Fruit fly (Drosophila melanogaster) whole organism, wandering third instar larva: ENCODE data around the gene ham.

Experiments used
- CG32264 ChIP-seq: fragments of 200-800 bp; sonication (Bioruptor generic); optimal IDR thresholded peaks from 2 replicates; lab custom pipeline; 2016; ENCODE audit warnings: missing biosample characterization, missing genetic modification characterization
- CG9705 ChIP-seq: fragments of 200-800 bp; sonication (Bioruptor generic); optimal IDR thresholded peaks from 2 replicates; lab custom pipeline; 2018; ENCODE audit warnings: missing biosample characterization, mild to moderate bottlenecking, missing genetic modification characterization
- CrebA ChIP-seq: fragments of 200-800 bp; sonication (Bioruptor generic); optimal IDR thresholded peaks from 2 replicates; lab custom pipeline; 2016; ENCODE audit warnings: missing biosample characterization, mild to moderate bottlenecking, missing genetic modification characterization, borderline replicate concordance
- Dfd ChIP-seq: fragments of >200 bp; optimal IDR thresholded peaks from 2 replicates; lab custom pipeline; 2017; ENCODE audit warnings: missing biosample characterization, missing genetic modification characterization
- Dif ChIP-seq: fragments of 200-275, 200-300 bp; sonication (Bioruptor generic); optimal IDR thresholded peaks from 2 replicates; lab custom pipeline; 2018; ENCODE audit warnings: missing biosample characterization, missing genetic modification characterization; ENCODE audit not compliant: partially characterized antibody
- GATAd ChIP-seq: sonication (Bioruptor generic); optimal IDR thresholded peaks from 2 replicates; lab custom pipeline; 2016; ENCODE audit warnings: missing biosample characterization, missing genetic modification characterization
- HLH106 ChIP-seq: fragments of 200-800 bp; optimal IDR thresholded peaks from 3 replicates; lab custom pipeline; 2019; ENCODE audit warnings: missing biosample characterization, mild to moderate bottlenecking, missing genetic modification characterization, moderate library complexity
- Hnf4 ChIP-seq: fragments of 200-800 bp; sonication (Bioruptor generic); optimal IDR thresholded peaks from 2 replicates; lab custom pipeline; 2016; ENCODE audit warnings: missing biosample characterization, mild to moderate bottlenecking, missing genetic modification characterization
- Hr78 ChIP-seq: fragments of >200 bp; optimal IDR thresholded peaks from 2 replicates; lab custom pipeline; 2017; ENCODE audit warnings: missing biosample characterization, missing genetic modification characterization
- Hr83 ChIP-seq: fragments of 200-300 bp; sonication (Bioruptor generic); optimal IDR thresholded peaks from 2 replicates; lab custom pipeline; 2016; ENCODE audit warnings: missing biosample characterization, mild to moderate bottlenecking, missing genetic modification characterization, moderate library complexity; ENCODE audit not compliant: poor library complexity, severe bottlenecking
- Jra ChIP-seq: sonication (Bioruptor generic); optimal IDR thresholded peaks from 2 replicates; lab custom pipeline; 2016; ENCODE audit warnings: missing biosample characterization, missing genetic modification characterization
- Mio ChIP-seq: sonication (Bioruptor generic); optimal IDR thresholded peaks from 2 replicates; lab custom pipeline; 2016; ENCODE audit warnings: missing biosample characterization, missing genetic modification characterization
- N ChIP-seq: fragments of >200 bp; optimal IDR thresholded peaks from 2 replicates; lab custom pipeline; 2018; ENCODE audit warnings: missing biosample characterization, missing external identifiers, missing genetic modification characterization
- Rel ChIP-seq, 2 experiments: fragments of 200-800 bp; sonication (Bioruptor generic) in 1 of 2; optimal IDR thresholded peaks; 2 replicates in 1 of 2; 3 replicates in 1 of 2; lab custom pipeline; 2016 to 2019; ENCODE audit warnings: mild to moderate bottlenecking in 2 of 2, missing biosample characterization in 2 of 2, missing genetic modification characterization in 2 of 2, moderate library complexity in 1 of 2
- Sp1 ChIP-seq: fragments of 200-800 bp; sonication (Bioruptor generic); optimal IDR thresholded peaks from 3 replicates; lab custom pipeline; 2019; ENCODE audit warnings: missing biosample characterization, mild to moderate bottlenecking, missing genetic modification characterization, moderate library complexity
- Vsx2 ChIP-seq: fragments of 200-300, 225-300 bp; sonication (Bioruptor generic); optimal IDR thresholded peaks from 2 replicates; lab custom pipeline; 2018; ENCODE audit warnings: missing biosample characterization, missing genetic modification characterization; ENCODE audit not compliant: partially characterized antibody
- brk ChIP-seq: fragments of 200-800 bp; sonication (Bioruptor generic); optimal IDR thresholded peaks from 2 replicates; lab custom pipeline; 2016; ENCODE audit warnings: missing biosample characterization, mild to moderate bottlenecking, missing genetic modification characterization
- dl ChIP-seq, 2 experiments: fragments of 175-275, 200-275 bp in 1 of 2; fragments of 200-275 bp in 1 of 2; sonication (Bioruptor generic); optimal IDR thresholded peaks; lab custom pipeline; 2018; ENCODE audit warnings: mild to moderate bottlenecking in 2 of 2, missing biosample characterization in 2 of 2, missing genetic modification characterization in 2 of 2, moderate library complexity in 2 of 2; ENCODE audit not compliant: partially characterized antibody in 2 of 2, insufficient read depth in 1 of 2
- dmrt93B ChIP-seq: fragments of 200-800 bp; sonication (Bioruptor generic); optimal IDR thresholded peaks from 2 replicates; lab custom pipeline; 2018; ENCODE audit warnings: missing biosample characterization, mild to moderate bottlenecking, missing genetic modification characterization
- dsf ChIP-seq: sonication (Bioruptor generic); optimal IDR thresholded peaks from 2 replicates; lab custom pipeline; 2016; ENCODE audit warnings: missing biosample characterization, missing genetic modification characterization, borderline replicate concordance
- foxo ChIP-seq, 2 experiments: fragments of 200-800 bp; sonication (Bioruptor generic); optimal IDR thresholded peaks; 2 replicates in 1 of 2; 3 replicates in 1 of 2; lab custom pipeline; 2016 to 2017; ENCODE audit warnings: missing biosample characterization in 2 of 2, missing genetic modification characterization in 2 of 2
- fru ChIP-seq: fragments of 200-800 bp; sonication (Bioruptor generic); optimal IDR thresholded peaks from 3 replicates; lab custom pipeline; 2016; ENCODE audit warnings: missing biosample characterization, mild to moderate bottlenecking, missing genetic modification characterization
- h ChIP-seq: fragments of 200-800 bp; sonication (Bioruptor generic); optimal IDR thresholded peaks from 3 replicates; lab custom pipeline; 2016; ENCODE audit warnings: missing biosample characterization, mild to moderate bottlenecking, missing genetic modification characterization
- jim ChIP-seq: fragments of 175-275, 200-325 bp; sonication (Bioruptor generic); optimal IDR thresholded peaks from 2 replicates; lab custom pipeline; 2016; ENCODE audit warnings: missing biosample characterization, mild to moderate bottlenecking, missing genetic modification characterization
- lola ChIP-seq: fragments of >200 bp; optimal IDR thresholded peaks from 2 replicates; lab custom pipeline; 2017; ENCODE audit warnings: missing biosample characterization, missing genetic modification characterization
- pan ChIP-seq: fragments of >200 bp; optimal IDR thresholded peaks from 2 replicates; lab custom pipeline; 2017
- rgr ChIP-seq: fragments of 200-800 bp; sonication (Bioruptor generic); optimal IDR thresholded peaks from 3 replicates; lab custom pipeline; 2016; ENCODE audit warnings: missing biosample characterization, mild to moderate bottlenecking, missing genetic modification characterization
- sage ChIP-seq: fragments of 200-800 bp; sonication (Bioruptor generic); optimal IDR thresholded peaks from 2 replicates; lab custom pipeline; 2016; ENCODE audit warnings: missing biosample characterization, mild to moderate bottlenecking, missing genetic modification characterization
- sv ChIP-seq: fragments of 200-800 bp; sonication (Bioruptor generic); optimal IDR thresholded peaks from 3 replicates; lab custom pipeline; 2016; ENCODE audit warnings: missing biosample characterization, missing genetic modification characterization
- tai ChIP-seq: sonication (Bioruptor generic); optimal IDR thresholded peaks from 2 replicates; lab custom pipeline; 2016; ENCODE audit warnings: missing biosample characterization, missing genetic modification characterization
- usp ChIP-seq: fragments of >200 bp; optimal IDR thresholded peaks from 2 replicates; lab custom pipeline; 2017; ENCODE audit warnings: missing biosample characterization, missing genetic modification characterization
- woc ChIP-seq: sonication (Bioruptor generic); optimal IDR thresholded peaks from 2 replicates; lab custom pipeline; 2016; ENCODE audit warnings: missing biosample characterization, mild to moderate bottlenecking, missing genetic modification characterization

ham gene

DNA sequence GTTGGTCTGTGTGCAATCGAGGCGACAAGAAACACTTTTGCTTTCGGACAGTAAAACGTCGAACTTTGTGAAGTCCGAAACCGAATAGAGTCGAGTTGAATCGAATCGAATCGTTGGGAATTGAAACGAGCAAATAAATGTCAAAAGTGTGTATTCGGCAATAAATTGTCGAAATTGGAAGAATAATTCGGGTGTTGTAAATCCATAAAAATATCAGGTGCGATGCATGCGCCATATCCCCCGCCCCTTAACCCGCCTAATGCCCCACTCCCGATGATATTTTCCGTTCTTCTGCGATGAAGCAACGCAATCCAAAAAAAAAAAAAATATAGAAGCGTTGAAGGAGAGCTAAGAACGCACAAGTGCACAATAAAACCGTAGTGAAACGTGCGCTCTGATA lies 3.8 kb downstream of the ham start:
- TF ChIP-seq brk (no peak), Dfd (GFP tag; lab: Kevin White, UChicago) (no peak), usp (no peak), Sp1 (GFP tag; lab: Kevin White, UChicago) (peak; percentile 7), Rel (GFP tag; optimal IDR thresholded peaks at IDR 0.05; lab: Kevin White, UChicago) (no peak), Rel (tag; optimal IDR thresholded peaks at IDR 0.05; lab: Kevin White, UChicago) (peak; percentile 57), Dif (GFP tag; lab: Kevin White, UChicago) (no peak), pan (no peak), CrebA (GFP tag; lab: Kevin White, UChicago) (peak; percentile 20), h (GFP tag; lab: Kevin White, UChicago) (peak; percentile 27), dsf (GFP tag; lab: Kevin White, UChicago) (no peak)

DNA sequence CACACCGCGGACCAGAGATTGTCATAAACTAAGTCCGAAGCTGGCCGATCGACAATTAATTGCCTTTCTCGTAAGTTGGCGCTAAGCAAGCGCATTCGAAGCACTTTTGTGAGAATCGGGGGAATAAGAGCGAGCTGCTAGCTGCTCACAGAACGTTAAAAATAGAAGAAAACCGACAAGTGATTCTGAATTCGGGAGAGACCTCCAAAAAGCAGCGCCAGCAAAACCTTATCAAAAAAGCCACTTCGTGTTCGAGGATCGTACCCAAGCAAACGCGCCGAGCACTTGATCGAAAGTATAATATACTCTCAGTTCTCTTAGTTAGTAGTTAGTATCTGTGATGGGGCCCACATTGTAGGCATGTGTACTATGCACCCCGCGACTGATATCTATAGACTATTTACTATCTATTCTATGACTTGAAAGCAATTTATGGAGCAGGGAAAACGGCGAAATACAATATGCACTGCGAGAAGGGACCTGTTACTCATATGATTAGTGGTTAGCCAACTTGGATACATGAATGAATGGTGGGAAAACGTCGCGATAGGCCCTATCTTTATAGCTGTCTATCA lies 5.2 kb downstream of the ham start:
- TF ChIP-seq Mio (no peak), Rel (GFP tag; optimal IDR thresholded peaks at IDR 0.05; lab: Kevin White, UChicago) (no peak), Rel (tag; optimal IDR thresholded peaks at IDR 0.05; lab: Kevin White, UChicago) (peak; percentile 16)
- TF ChIP-seq, all 38 proteins: peak for 1

DNA sequence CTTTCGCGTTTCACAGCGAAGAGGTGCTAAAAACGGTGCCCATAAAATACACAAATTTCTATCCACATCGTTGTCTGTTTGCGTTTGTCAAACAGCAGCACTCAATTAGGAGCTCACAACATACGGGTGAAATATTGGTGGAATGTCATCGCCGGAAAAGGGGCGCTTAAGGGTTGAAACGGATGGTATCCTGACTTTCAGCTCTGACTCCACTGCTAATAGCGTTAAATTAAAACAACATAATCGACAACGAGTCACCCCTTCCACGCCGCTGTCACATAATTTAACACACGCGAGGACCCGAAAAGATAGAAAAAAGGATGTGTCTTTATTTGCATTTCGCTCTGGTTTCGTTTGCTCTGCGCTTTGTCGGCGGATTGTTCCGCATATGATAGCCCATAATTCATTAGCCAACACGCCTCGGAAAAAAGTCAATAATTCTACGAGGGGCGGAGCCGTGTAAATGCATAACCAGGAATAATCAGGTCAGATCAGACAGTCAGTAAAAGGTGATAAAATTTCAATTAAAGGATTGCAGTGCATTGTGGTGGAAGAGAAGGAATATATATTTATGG lies 7.6 kb downstream of the ham start:
- TF ChIP-seq h (GFP tag; lab: Kevin White, UChicago) (no peak), fru (GFP tag; lab: Kevin White, UChicago) (no peak)

DNA sequence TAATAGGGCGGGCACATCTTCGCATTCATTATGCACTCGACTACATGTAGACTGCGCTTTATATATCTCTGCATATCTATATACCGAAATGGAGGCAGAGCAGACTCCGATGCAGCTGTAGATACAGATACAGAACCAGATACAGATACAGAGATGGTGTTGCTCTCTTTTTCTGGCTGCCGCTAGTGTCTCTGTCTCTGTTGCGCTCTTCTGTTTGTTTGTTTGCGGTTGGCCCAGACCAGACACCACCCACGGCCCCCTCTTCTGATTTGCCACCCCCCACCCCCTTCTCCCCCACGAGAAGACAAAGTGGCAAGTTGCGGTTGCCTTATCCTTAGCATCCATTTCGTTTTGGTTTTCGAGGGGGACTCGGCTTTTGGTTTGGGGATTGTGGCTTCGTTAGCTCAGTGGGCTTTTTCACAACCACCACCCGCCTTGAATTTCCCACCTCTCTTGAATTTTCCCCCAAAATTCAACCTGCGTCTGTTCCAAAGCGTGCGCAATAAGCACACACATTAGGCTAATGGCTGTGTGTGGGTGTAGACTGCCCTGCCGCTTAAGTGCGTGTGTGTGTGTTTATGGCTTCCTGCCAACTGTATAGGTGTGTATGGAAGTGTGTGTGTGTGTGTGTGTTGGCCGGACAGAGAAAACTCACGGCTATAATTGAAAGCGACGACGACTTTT lies 9.2 kb downstream of the ham start:
- TF ChIP-seq Dfd (GFP tag; lab: Kevin White, UChicago) (peak; percentile 35), usp (no peak)
- TF ChIP-seq, all 38 proteins: peak for 1

DNA sequence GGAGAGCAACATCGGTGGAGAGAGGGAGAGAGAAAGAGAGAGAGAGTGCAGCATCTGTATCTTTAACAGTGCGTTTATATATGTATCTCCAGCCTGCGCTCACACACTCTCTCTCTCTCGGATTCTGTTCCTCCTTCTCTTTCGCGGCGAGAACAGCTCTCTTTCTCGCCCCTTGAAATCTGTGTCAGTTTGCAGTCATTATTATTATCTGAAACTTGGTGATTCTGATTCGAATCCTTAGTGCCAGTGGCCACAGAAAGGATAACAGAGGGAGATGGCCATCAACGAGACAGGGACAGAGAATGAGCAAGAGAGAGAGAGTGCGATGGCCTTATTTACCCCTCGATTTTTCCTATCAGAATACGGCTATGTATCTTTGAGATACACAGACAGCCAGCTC lies 9.8 kb downstream of the ham start:
- TF ChIP-seq Dif (GFP tag; lab: Kevin White, UChicago) (peak; percentile 26), Mio (no peak), dl (GFP tag; optimal IDR thresholded peaks at IDR 0.05; lab: Kevin White, UChicago; ENCODE audit: insufficient read depth in 1 of 2, partially characterized antibody in 2 of 2) (peak; percentile 1 to 2), CG32264 (no peak)

DNA sequence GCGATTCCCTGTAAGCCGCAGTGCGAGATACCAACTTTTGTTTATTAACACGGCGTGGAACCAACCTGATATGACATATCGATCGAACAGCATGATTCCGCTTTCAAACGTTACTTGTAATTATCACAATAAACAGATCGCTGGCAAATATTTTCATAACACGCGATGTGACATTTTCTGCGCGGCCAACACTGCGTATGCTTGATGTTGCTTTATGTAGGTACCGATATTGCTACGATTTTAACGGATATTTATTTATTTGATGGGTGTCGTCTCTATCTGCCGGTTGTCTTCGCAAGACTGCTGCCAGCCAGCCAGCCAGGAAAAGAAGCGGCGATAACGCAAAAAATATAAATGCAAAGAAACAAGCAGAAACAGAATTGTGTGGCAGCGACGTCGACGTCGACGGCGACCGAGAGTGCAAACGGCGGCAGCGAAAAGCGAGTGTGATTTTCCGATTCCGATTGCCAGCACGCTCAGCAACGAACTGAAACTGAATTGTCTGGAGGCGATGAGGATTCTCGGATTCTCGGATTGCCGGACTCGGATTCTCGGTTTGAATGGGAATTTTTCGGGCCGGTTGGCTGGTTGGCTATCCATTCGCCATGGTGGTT lies 10.4 kb downstream of the ham start:
- no peak for TF ChIP-seq CG32264
- TF ChIP-seq CrebA (GFP tag; lab: Kevin White, UChicago) = no peak
- no peak for TF ChIP-seq Hr83 (GFP tag; lab: Kevin White, UChicago)
- TF ChIP-seq pan = no peak
- no peak for TF ChIP-seq Sp1 (GFP tag; lab: Kevin White, UChicago)
- no peak for TF ChIP-seq fru (GFP tag; lab: Kevin White, UChicago)
- no peak for TF ChIP-seq Hr78 (GFP tag; lab: Kevin White, UChicago)
- no peak for TF ChIP-seq CG9705 (GFP tag; lab: Kevin White, UChicago)
- TF ChIP-seq GATAd (GFP tag; lab: Kevin White, UChicago) = no peak
- TF ChIP-seq lola (GFP tag; lab: Kevin White, UChicago) = no peak
- TF ChIP-seq foxo (GFP tag; optimal IDR thresholded peaks at IDR 0.05; lab: Kevin White, UChicago) = no peak

DNA sequence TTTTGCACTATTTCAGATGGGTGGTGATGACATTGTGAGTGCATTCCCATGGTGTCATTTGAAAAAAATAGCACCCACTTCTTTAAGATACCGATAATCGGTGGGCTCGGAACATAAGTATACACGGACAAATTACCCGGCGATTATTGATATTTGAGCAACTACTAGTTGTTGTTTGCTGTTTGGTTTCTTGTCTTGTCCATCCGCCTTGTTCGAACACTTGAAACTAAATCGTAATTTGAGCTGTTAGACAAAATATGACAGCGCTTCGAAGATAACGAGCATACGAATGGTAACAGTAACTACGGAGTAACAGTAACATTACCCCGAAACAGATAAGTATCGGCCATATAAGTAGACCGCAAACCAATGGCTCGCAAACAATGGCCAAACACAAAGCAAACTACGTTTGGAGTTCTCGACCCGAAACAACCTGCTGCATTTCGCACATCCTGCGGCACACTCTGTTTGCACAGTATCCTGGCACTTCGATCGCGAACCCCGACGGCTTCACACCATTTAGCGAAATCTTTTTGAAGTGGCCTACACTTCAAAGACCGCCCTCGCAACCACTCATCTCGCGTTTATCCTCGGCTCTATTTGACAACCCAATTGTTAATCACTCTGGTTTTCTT lies 11.7 kb downstream of the ham start:
- no peak for TF ChIP-seq pan
- no peak for TF ChIP-seq CrebA (GFP tag; lab: Kevin White, UChicago)
- TF ChIP-seq fru (GFP tag; lab: Kevin White, UChicago) = no peak
- no peak for TF ChIP-seq CG9705 (GFP tag; lab: Kevin White, UChicago)
- no peak for TF ChIP-seq rgr
- no peak for TF ChIP-seq sv
- no peak for TF ChIP-seq Jra (GFP tag; lab: Kevin White, UChicago)
- TF ChIP-seq Hnf4 (GFP tag; lab: Kevin White, UChicago) = no peak
- no peak for TF ChIP-seq CG32264
- no peak for TF ChIP-seq sage
- no peak for TF ChIP-seq dmrt93B (GFP tag; lab: Kevin White, UChicago)
- TF ChIP-seq HLH106 (tag; lab: Kevin White, UChicago) = no peak
- no peak for TF ChIP-seq brk
- TF ChIP-seq jim (GFP tag; lab: Kevin White, UChicago) = no peak
- no peak for TF ChIP-seq usp
- TF ChIP-seq Vsx2 (GFP tag; lab: Kevin White, UChicago) = no peak
- TF ChIP-seq N (GFP tag; lab: Kevin White, UChicago) = no peak
- TF ChIP-seq woc (GFP tag; lab: Kevin White, UChicago) = no peak
- TF ChIP-seq tai (GFP tag; lab: Kevin White, UChicago) = no peak
